Fruit fly (Drosophila melanogaster) whole organism, pupa: ENCODE data around the gene CG31223.
A peak's percentile ranks its signal among the peaks of the same experiment; 100 is the strongest.

ENCODE experiments used
- CG10348 ChIP-seq: fragments of 200-800 bp; sonication (Bioruptor generic); IDR thresholded peaks from 2 replicates; pipeline ENCODE4 v1.3.6; 2022; ENCODE audit warnings: missing biosample characterization, missing genetic modification characterization
- CG12605 ChIP-seq: fragments of 200-800 bp; sonication (Bioruptor generic); IDR thresholded peaks from 2 replicates; pipeline ENCODE4 v1.3.6; 2022; ENCODE audit warnings: missing biosample characterization, missing genetic modification characterization
- CG13204 ChIP-seq: fragments of 200-800 bp; sonication (Bioruptor generic); optimal IDR thresholded peaks from 2 replicates; lab custom pipeline; 2018; ENCODE audit warnings: missing biosample characterization, mild to moderate bottlenecking, missing genetic modification characterization, moderate library complexity
- CG14655 ChIP-seq: fragments of 200-800 bp; sonication (Bioruptor generic); optimal IDR thresholded peaks from 3 replicates; lab custom pipeline; 2017; ENCODE audit warnings: mild to moderate bottlenecking, missing biosample characterization, missing genetic modification reagents, missing genetic modification characterization
- CG15710 ChIP-seq: fragments of 200-800 bp; sonication (Bioruptor generic); optimal IDR thresholded peaks from 2 replicates; lab custom pipeline; 2018; ENCODE audit warnings: missing biosample characterization, mild to moderate bottlenecking, missing genetic modification characterization, moderate library complexity
- CG17806 ChIP-seq: fragments of 200-800 bp; sonication (Bioruptor generic); optimal IDR thresholded peaks from 2 replicates; lab custom pipeline; 2018; ENCODE audit warnings: missing biosample characterization, mild to moderate bottlenecking, missing genetic modification characterization, moderate library complexity
- CG32121 ChIP-seq: fragments of 200-800 bp; sonication (Bioruptor generic); IDR thresholded peaks from 2 replicates; pipeline ENCODE4 v1.3.6; 2022; ENCODE audit warnings: missing biosample characterization, missing genetic modification characterization
- CG34367 ChIP-seq: fragments of 200-800 bp; sonication (Bioruptor generic); optimal IDR thresholded peaks from 2 replicates; lab custom pipeline; 2018; ENCODE audit warnings: missing biosample characterization, mild to moderate bottlenecking, missing genetic modification characterization
- CG4496 ChIP-seq: fragments of 200-800 bp; sonication (Bioruptor generic); IDR thresholded peaks from 3 replicates; pipeline ENCODE4 v1.3.6; 2022; ENCODE audit warnings: missing biosample characterization, missing genetic modification characterization
- CG8159 ChIP-seq: fragments of 200-800 bp; sonication (Bioruptor generic); optimal IDR thresholded peaks from 3 replicates; lab custom pipeline; 2018; ENCODE audit warnings: missing biosample characterization, mild to moderate bottlenecking, missing genetic modification characterization, moderate library complexity
- CG8301 ChIP-seq: fragments of 200-800 bp; sonication (Bioruptor generic); optimal IDR thresholded peaks from 2 replicates; lab custom pipeline; 2018; ENCODE audit warnings: missing biosample characterization, mild to moderate bottlenecking, missing genetic modification characterization
- CG9948 ChIP-seq: fragments of 200-800 bp; sonication (Bioruptor generic); optimal IDR thresholded peaks from 2 replicates; lab custom pipeline; 2018; ENCODE audit warnings: missing biosample characterization, mild to moderate bottlenecking, missing genetic modification characterization, moderate library complexity
- D1 ChIP-seq: fragments of 200-800 bp; sonication (Bioruptor generic); optimal IDR thresholded peaks from 2 replicates; lab custom pipeline; 2018; ENCODE audit warnings: missing biosample characterization, mild to moderate bottlenecking, missing genetic modification characterization, moderate library complexity
- EcR ChIP-seq: fragments of 200-800 bp; sonication (Bioruptor generic); optimal IDR thresholded peaks from 3 replicates; lab custom pipeline; 2019; ENCODE audit warnings: missing biosample characterization, missing genetic modification characterization, mild to moderate bottlenecking, moderate library complexity, missing genetic modification reagents
- Ets98B ChIP-seq: fragments of 200-800 bp; sonication (Bioruptor generic); IDR thresholded peaks from 2 replicates; pipeline ENCODE4 v1.3.6; 2022; ENCODE audit warnings: missing biosample characterization, missing genetic modification characterization
- Pif1A ChIP-seq: fragments of 200-800 bp; sonication (Bioruptor generic); optimal IDR thresholded peaks from 3 replicates; lab custom pipeline; 2016; ENCODE audit warnings: missing biosample characterization, missing genetic modification characterization
- Pif1B ChIP-seq: fragments of 200-800 bp; sonication (Bioruptor generic); optimal IDR thresholded peaks from 3 replicates; lab custom pipeline; 2016; ENCODE audit warnings: missing biosample characterization, missing genetic modification characterization
- Snoo ChIP-seq: fragments of 200-800 bp; sonication (Bioruptor generic); optimal IDR thresholded peaks from 3 replicates; lab custom pipeline; 2017; ENCODE audit warnings: missing biosample characterization, mild to moderate bottlenecking, missing genetic modification characterization, inconsistent platforms
- fd96Ca ChIP-seq: fragments of 200-800 bp; sonication (Bioruptor generic); IDR thresholded peaks from 3 replicates; pipeline ENCODE4 v1.3.6; 2022; ENCODE audit warnings: missing biosample characterization, missing genetic modification characterization
- gl ChIP-seq: fragments of 200-800 bp; sonication (Bioruptor generic); optimal IDR thresholded peaks from 2 replicates; lab custom pipeline; 2018; ENCODE audit warnings: missing biosample characterization, mild to moderate bottlenecking, missing genetic modification characterization
- rn ChIP-seq: fragments of 200-800 bp; sonication (Bioruptor generic); IDR thresholded peaks from 2 replicates; pipeline ENCODE4 v1.3.6; 2022; ENCODE audit warnings: missing biosample characterization, missing genetic modification characterization

Gene CG31223

dm6 chr3R:20816008-20816407, 14.9 kb upstream of the CG31223 start, which contains the start of gene Fancd2:
Gene Fancd2 (minus strand): TSS chr3R:20816190.
- TF ChIP-seq CG17806 (no peak), Pif1B (GFP tag; lab: Kevin White, UChicago) (no peak), gl (tag; lab: Kevin White, UChicago) (no peak), CG8159 (tag; lab: Kevin White, UChicago) (no peak), CG10348 (GFP tag; lab: Robert Waterston, UW) (no peak), D1 (tag; lab: Kevin White, UChicago) (peak; percentile 10), Snoo (no peak), Ets98B (GFP tag; lab: Robert Waterston, UW) (no peak)

- 0 out of 3 replicates have a peak, but pooled peaks have one; percentile 20 for TF ChIP-seq CG4496 (GFP tag; lab: Robert Waterston, UW)
- no peak for TF ChIP-seq D1 (tag; lab: Kevin White, UChicago)
- no peak for TF ChIP-seq Ets98B (GFP tag; lab: Robert Waterston, UW)
- no peak for TF ChIP-seq Pif1A (GFP tag; lab: Kevin White, UChicago)
- TF ChIP-seq CG13204 (GFP tag; lab: Kevin White, UChicago): no peak
Measured at dm6 chr3R:20818237-20818636, 12.7 kb upstream of the CG31223 start.

dm6 chr3R:20818689-20819088, 12.2 kb upstream of the CG31223 start, which contains the start of gene CG17270:
Gene CG17270 (minus strand): TSS chr3R:20818929.
- TF ChIP-seq CG10348 (GFP tag; lab: Robert Waterston, UW) (no peak), D1 (tag; lab: Kevin White, UChicago) (no peak), CG32121 (0 out of 2 replicates have a peak, but pooled peaks have one; percentile 8)

- no peak for TF ChIP-seq CG14655
- TF ChIP-seq fd96Ca (GFP tag; lab: Robert Waterston, UW): peak; percentile 90
- peak; percentile 83 for TF ChIP-seq CG32121
- TF ChIP-seq CG13204 (GFP tag; lab: Kevin White, UChicago): no peak
- TF ChIP-seq Pif1B (GFP tag; lab: Kevin White, UChicago): no peak
- no peak for TF ChIP-seq D1 (tag; lab: Kevin White, UChicago)
- TF ChIP-seq gl (tag; lab: Kevin White, UChicago): peak; percentile 51
- peak; percentile 59 for TF ChIP-seq CG9948
- peak; percentile 64 for TF ChIP-seq CG34367
- TF ChIP-seq Snoo: peak; percentile 75
- peak; percentile 74 for TF ChIP-seq CG8159 (tag; lab: Kevin White, UChicago)
- TF ChIP-seq Ets98B (GFP tag; lab: Robert Waterston, UW): peak; percentile 88
- TF ChIP-seq CG8301 (tag; lab: Kevin White, UChicago): peak; percentile 80
- peak; percentile 77 for TF ChIP-seq CG15710 (tag; lab: Kevin White, UChicago)
- peak; percentile 92 for TF ChIP-seq CG4496 (GFP tag; lab: Robert Waterston, UW)
- TF ChIP-seq EcR (GFP tag; lab: Kevin White, UChicago): peak; percentile 32
- peak; percentile 74 for TF ChIP-seq CG17806
- TF ChIP-seq CG12605: peak; percentile 67
- no peak; the same call in 1 of the 2 replicates for TF ChIP-seq CG10348 (GFP tag; lab: Robert Waterston, UW)
- peak; percentile 76 for TF ChIP-seq rn (GFP tag; lab: Robert Waterston, UW)
- no peak for TF ChIP-seq Pif1A (GFP tag; lab: Kevin White, UChicago)
Measured at dm6 chr3R:20821815-20822375, 9.0 kb upstream of the CG31223 start, which contains the start of the genes CG17271 and RpS20. Gene CG17271 (minus strand): TSS chr3R:20821848. Gene RpS20 (plus strand): TSS chr3R:20822181.

dm6 chr3R:20823704-20824454, 7.0 kb upstream of the CG31223 start, which contains the start of gene CG17272:
Gene CG17272 (minus strand): TSS chr3R:20824239.
- TF ChIP-seq CG12605 (peak; percentile 65; the same call in 1 of the 2 replicates), CG4496 (GFP tag; lab: Robert Waterston, UW) (no peak), CG13204 (GFP tag; lab: Kevin White, UChicago) (no peak)

- TF ChIP-seq Pif1B (GFP tag; lab: Kevin White, UChicago): no peak
- no peak for TF ChIP-seq fd96Ca (GFP tag; lab: Robert Waterston, UW)
- TF ChIP-seq CG10348 (GFP tag; lab: Robert Waterston, UW): no peak
- no peak for TF ChIP-seq CG4496 (GFP tag; lab: Robert Waterston, UW)
- TF ChIP-seq gl (tag; lab: Kevin White, UChicago): no peak
- no peak for TF ChIP-seq CG8159 (tag; lab: Kevin White, UChicago)
- TF ChIP-seq CG32121: no peak
- no peak for TF ChIP-seq CG17806
- no peak for TF ChIP-seq Ets98B (GFP tag; lab: Robert Waterston, UW)
- TF ChIP-seq Pif1A (GFP tag; lab: Kevin White, UChicago): no peak
- no peak for TF ChIP-seq CG34367
- TF ChIP-seq CG12605: no peak
- no peak for TF ChIP-seq CG9948
- TF ChIP-seq CG15710 (tag; lab: Kevin White, UChicago): no peak
- TF ChIP-seq, all 21 proteins: peak for 0
Measured at dm6 chr3R:20826929-20827328, 4.0 kb upstream of the CG31223 start.
